Fruit fly (Drosophila melanogaster) whole organism, adult: ENCODE results near the gene CG14022.

ENCODE experiments used
- CG11617 ChIP-seq: fragments of 200-800 bp; sonication (Bioruptor generic); optimal IDR thresholded peaks from 2 replicates; lab custom pipeline; 2017; ENCODE audit warnings: mild to moderate bottlenecking, missing biosample characterization, missing genetic modification reagents, missing genetic modification characterization
- CG12768 ChIP-seq: fragments of 200-800 bp; sonication (Bioruptor generic); optimal IDR thresholded peaks from 2 replicates; lab custom pipeline; 2017; ENCODE audit warnings: missing biosample characterization, missing genetic modification characterization, mild to moderate bottlenecking, moderate library complexity, missing genetic modification reagents
- CG14711 ChIP-seq: fragments of 200-800 bp; sonication (Bioruptor generic); optimal IDR thresholded peaks from 2 replicates; lab custom pipeline; 2018; ENCODE audit warnings: missing biosample characterization, mild to moderate bottlenecking, missing genetic modification characterization, moderate library complexity
- CG1620 ChIP-seq: fragments of 200-800 bp; sonication (Bioruptor generic); optimal IDR thresholded peaks from 2 replicates; lab custom pipeline; 2016; ENCODE audit warnings: missing biosample characterization, missing genetic modification characterization
- CG33017 ChIP-seq: fragments of 200-800 bp; sonication (Bioruptor generic); optimal IDR thresholded peaks from 2 replicates; lab custom pipeline; 2018; ENCODE audit warnings: missing biosample characterization, mild to moderate bottlenecking, missing genetic modification characterization, moderate library complexity
- CG5204 ChIP-seq: fragments of 200-800 bp; sonication (Bioruptor generic); optimal IDR thresholded peaks from 2 replicates; lab custom pipeline; 2016; ENCODE audit warnings: missing biosample characterization, missing genetic modification characterization
- CG7045 ChIP-seq: fragments of 200-800 bp; sonication (Bioruptor generic); optimal IDR thresholded peaks from 2 replicates; lab custom pipeline; 2017; ENCODE audit warnings: missing biosample characterization, mild to moderate bottlenecking, missing genetic modification characterization
- CG7101 ChIP-seq: fragments of 200-800 bp; sonication (Bioruptor generic); optimal IDR thresholded peaks from 2 replicates; lab custom pipeline; 2018; ENCODE audit warnings: missing biosample characterization, mild to moderate bottlenecking, missing genetic modification characterization, moderate library complexity
- Clk ChIP-seq: fragments of 200-800 bp; sonication (Bioruptor generic); optimal IDR thresholded peaks from 2 replicates; lab custom pipeline; 2017; ENCODE audit warnings: missing biosample characterization, missing genetic modification characterization
- Crg-1 ChIP-seq: fragments of 200-800 bp; sonication (Bioruptor generic); optimal IDR thresholded peaks from 2 replicates; lab custom pipeline; 2016; ENCODE audit warnings: missing biosample characterization, missing genetic modification characterization
- Hr96 ChIP-seq: fragments of 200-800 bp; sonication (Bioruptor generic); optimal IDR thresholded peaks from 2 replicates; lab custom pipeline; 2016; ENCODE audit warnings: missing biosample characterization, missing genetic modification characterization
- Mnt ChIP-seq: fragments of 200-800 bp; sonication (Bioruptor generic); optimal IDR thresholded peaks from 2 replicates; lab custom pipeline; 2016; ENCODE audit warnings: missing biosample characterization, mild to moderate bottlenecking, missing genetic modification characterization
- bab1 ChIP-seq: fragments of 200-800 bp; sonication (Bioruptor generic); optimal IDR thresholded peaks from 3 replicates; lab custom pipeline; 2019; ENCODE audit warnings: missing biosample characterization, mild to moderate bottlenecking, missing genetic modification characterization, moderate library complexity
- cic ChIP-seq: fragments of 200-800 bp; sonication (Bioruptor generic); optimal IDR thresholded peaks from 2 replicates; lab custom pipeline; 2017; ENCODE audit warnings: missing biosample characterization, mild to moderate bottlenecking, missing genetic modification characterization, moderate library complexity
- cnc ChIP-seq, 2 experiments: fragments of >200 bp; optimal IDR thresholded peaks; 2 replicates each; lab custom pipeline; 2017
- kay ChIP-seq: fragments of 200-800 bp; sonication (Bioruptor generic); peaks from one replicate; lab custom pipeline; 2016; ENCODE audit warnings: missing biosample characterization, missing genetic modification characterization, borderline replicate concordance
- ovo ChIP-seq: fragments of 200-800 bp; sonication (Bioruptor generic); optimal IDR thresholded peaks from 2 replicates; lab custom pipeline; 2016; ENCODE audit warnings: missing biosample characterization, missing genetic modification characterization
- pad ChIP-seq: fragments of 200-800 bp; sonication (Bioruptor generic); optimal IDR thresholded peaks from 3 replicates; lab custom pipeline; 2017; ENCODE audit warnings: missing biosample characterization, missing genetic modification characterization, mild to moderate bottlenecking, moderate library complexity, missing genetic modification reagents
- tj ChIP-seq: fragments of 200-800 bp; sonication (Bioruptor generic); optimal IDR thresholded peaks from 3 replicates; lab custom pipeline; 2017; ENCODE audit warnings: missing biosample characterization, mild to moderate bottlenecking, missing genetic modification characterization, moderate library complexity
- toe ChIP-seq: fragments of 200-800 bp; sonication (Bioruptor generic); optimal IDR thresholded peaks from 2 replicates; lab custom pipeline; 2016; ENCODE audit warnings: missing biosample characterization, missing genetic modification characterization

CG14022 gene

DNA sequence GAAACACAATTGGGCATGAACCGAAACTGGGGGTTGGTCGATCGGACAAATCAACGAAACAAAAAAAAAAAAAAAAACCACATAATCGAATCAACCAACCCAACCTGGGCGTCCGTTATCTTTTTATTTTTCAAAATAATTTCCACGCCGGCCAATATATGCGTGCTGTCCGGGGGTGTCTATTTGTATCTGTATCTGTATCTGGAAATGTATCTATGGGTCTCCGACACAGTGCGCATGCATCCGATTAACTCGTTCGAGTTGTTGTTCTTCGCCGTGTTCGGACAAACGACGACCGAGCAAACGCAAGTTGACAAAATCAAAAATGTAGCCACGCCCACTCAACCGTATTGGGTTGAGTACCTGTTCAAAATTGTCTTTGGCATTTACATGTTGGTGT lies 33.7 kb upstream of the CG14022 start:
- TF ChIP-seq Clk (GFP tag; lab: Kevin White, UChicago) (no peak), CG1620 (no peak), CG7045 (GFP tag; lab: Kevin White, UChicago) (no peak), cic (GFP tag; lab: Kevin White, UChicago) (no peak), CG12768 (GFP tag; lab: Kevin White, UChicago) (no peak)

DNA sequence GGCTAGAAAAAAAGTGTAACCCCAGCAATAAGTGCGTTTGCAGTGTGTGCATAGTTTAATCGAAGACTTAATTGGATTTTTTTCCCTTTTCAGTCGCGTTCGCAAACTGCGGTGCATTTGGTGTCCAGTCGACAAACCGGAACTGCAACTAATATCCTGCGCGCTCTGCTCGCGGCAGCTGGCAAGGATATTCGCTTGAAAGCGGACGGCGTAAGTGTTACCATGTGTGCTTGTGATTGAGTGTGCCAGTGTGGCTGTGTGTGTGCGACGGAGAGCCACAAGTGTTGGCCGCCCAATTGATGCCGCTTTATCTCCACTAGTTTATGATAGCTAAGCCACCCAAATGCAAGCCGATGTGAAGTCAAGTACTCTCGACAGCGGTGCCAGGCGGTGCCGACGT lies 24.8 kb upstream of the CG14022 start:
- no peak for TF ChIP-seq CG12768 (GFP tag; lab: Kevin White, UChicago)
- no peak for TF ChIP-seq CG5204 (GFP tag; lab: Kevin White, UChicago)
- no peak for TF ChIP-seq Clk (GFP tag; lab: Kevin White, UChicago)
- TF ChIP-seq toe (GFP tag; lab: Kevin White, UChicago): no peak
- TF ChIP-seq CG7045 (GFP tag; lab: Kevin White, UChicago): no peak
- no peak for TF ChIP-seq tj (GFP tag; lab: Kevin White, UChicago)
- TF ChIP-seq ovo (GFP tag; lab: Kevin White, UChicago): no peak
- no peak for TF ChIP-seq CG11617 (GFP tag; lab: Kevin White, UChicago)
- TF ChIP-seq CG1620: no peak
- no peak for TF ChIP-seq CG7101
- TF ChIP-seq CG14711 (tag; lab: Kevin White, UChicago): no peak
- no peak for TF ChIP-seq bab1 (GFP tag; lab: Kevin White, UChicago)
- no peak for TF ChIP-seq kay
- no peak for TF ChIP-seq Hr96 (GFP tag; lab: Kevin White, UChicago)
- TF ChIP-seq Crg-1 (GFP tag; lab: Kevin White, UChicago): no peak
- no peak for TF ChIP-seq CG33017

DNA sequence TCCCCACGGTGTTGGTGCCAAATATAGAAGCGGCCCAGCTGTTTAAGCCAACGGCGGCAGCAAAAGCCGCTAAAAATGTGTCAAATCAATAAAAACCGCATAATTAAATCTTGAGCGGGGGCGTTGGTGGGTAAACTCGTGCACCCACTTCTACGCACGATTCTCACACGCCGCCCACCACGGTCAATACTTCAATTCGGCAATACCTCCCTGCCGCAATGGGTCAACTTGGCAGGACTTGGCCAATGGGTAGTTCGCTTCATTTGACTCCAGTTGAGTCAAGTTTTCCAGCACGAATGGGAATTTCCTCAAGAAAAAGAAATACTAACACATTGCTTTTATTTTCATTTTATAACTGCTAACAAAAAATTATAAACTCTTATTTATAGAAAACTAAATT lies 19.9 kb upstream of the CG14022 start:
- TF ChIP-seq CG1620: no peak
- TF ChIP-seq cic (GFP tag; lab: Kevin White, UChicago): no peak
- TF ChIP-seq Crg-1 (GFP tag; lab: Kevin White, UChicago): no peak

DNA sequence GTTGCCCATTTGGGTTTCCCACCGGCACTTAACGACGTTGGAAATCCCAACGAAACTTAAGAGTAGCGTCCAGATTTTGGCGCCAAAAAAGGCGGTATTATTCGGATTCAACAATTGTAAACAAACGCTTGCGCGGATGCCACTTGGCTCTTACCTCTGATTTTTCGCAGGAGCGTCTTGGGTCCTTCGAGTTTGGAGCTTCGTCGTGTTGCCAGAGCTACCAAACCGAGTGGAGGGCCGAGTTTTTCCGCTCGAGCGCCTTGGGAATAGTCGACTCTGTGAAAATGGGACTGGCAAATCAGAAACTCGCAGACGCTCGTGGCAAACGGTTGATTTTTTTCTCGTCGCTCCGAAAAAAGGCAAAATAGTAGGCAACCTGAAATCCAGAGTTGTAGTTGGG lies 17.2 kb upstream of the CG14022 start, which contains the start of gene nompC:
nompC (plus strand) TSS at position 301 of the 400 bp plus-strand sequence.
- no peak for TF ChIP-seq CG5204 (GFP tag; lab: Kevin White, UChicago)
- no peak for TF ChIP-seq CG11617 (GFP tag; lab: Kevin White, UChicago)
- TF ChIP-seq bab1 (GFP tag; lab: Kevin White, UChicago): no peak
- no peak for TF ChIP-seq CG33017
- no peak for TF ChIP-seq cic (GFP tag; lab: Kevin White, UChicago)
- no peak for TF ChIP-seq cnc (optimal IDR thresholded peaks at IDR 0.05; lab: Kevin White, UChicago)

DNA sequence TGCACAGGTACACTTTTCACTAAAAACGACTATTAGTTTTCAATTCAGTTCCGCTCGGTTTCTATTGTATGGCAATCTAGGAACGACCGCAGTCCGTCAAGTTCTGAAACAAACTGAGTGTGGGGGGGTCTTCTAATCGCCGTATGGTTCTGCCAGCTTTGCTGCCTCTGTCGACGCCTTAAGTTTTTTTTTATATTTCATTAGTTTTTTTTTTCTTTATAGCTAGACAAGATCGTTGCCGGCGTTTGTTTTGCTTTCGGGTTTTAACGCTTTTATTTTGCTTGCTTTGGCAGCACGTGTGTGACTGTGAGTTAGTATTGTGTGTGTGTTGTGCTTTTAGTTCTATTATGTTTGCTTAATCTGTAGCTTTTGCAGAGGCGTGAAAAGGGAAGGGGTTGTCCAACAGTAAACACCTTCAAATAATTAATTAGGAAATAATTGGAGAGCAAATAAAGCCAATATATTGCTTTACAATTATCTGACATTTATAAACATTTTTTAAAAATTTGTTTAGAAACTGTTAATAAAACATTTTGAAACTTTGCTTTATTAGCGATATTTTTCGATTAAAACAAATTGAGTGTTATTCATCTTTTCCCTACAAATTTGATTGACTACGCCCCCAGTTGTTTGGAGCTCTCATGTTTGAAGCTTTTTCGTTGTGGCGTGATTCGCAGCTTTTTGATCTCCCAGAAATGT lies 13.6 kb upstream of the CG14022 start, which contains the start of gene Acsf2:
Acsf2 (minus strand) TSS at position 116 of the 699 bp plus-strand sequence.
- TF ChIP-seq cnc (optimal IDR thresholded peaks at IDR 0.05; lab: Kevin White, UChicago): no peak
- peak; percentile 95 for TF ChIP-seq Mnt (GFP tag; lab: Kevin White, UChicago)
- TF ChIP-seq ovo (GFP tag; lab: Kevin White, UChicago): peak; percentile 69
- peak; percentile 96 for TF ChIP-seq kay
- TF ChIP-seq Hr96 (GFP tag; lab: Kevin White, UChicago): peak; percentile 97
- TF ChIP-seq pad (GFP tag; lab: Kevin White, UChicago): peak; percentile 94
- TF ChIP-seq CG5204 (GFP tag; lab: Kevin White, UChicago): peak; percentile 98
- peak; percentile 99 for TF ChIP-seq CG33017
- TF ChIP-seq Clk (GFP tag; lab: Kevin White, UChicago): peak; percentile 96
- peak; percentile 99 for TF ChIP-seq CG7045 (GFP tag; lab: Kevin White, UChicago)
- TF ChIP-seq CG14711 (tag; lab: Kevin White, UChicago): peak; percentile 97
- TF ChIP-seq CG12768 (GFP tag; lab: Kevin White, UChicago): peak; percentile 99
- peak; percentile 87 for TF ChIP-seq tj (GFP tag; lab: Kevin White, UChicago)
- peak; percentile 92 for TF ChIP-seq cic (GFP tag; lab: Kevin White, UChicago)
- TF ChIP-seq CG11617 (GFP tag; lab: Kevin White, UChicago): peak; percentile 98
- TF ChIP-seq CG7101: peak; percentile 99
- TF ChIP-seq CG1620: peak; percentile 97
- TF ChIP-seq Crg-1 (GFP tag; lab: Kevin White, UChicago): peak; percentile 98
- TF ChIP-seq toe (GFP tag; lab: Kevin White, UChicago): peak; percentile 99
- peak; percentile 92 for TF ChIP-seq bab1 (GFP tag; lab: Kevin White, UChicago)

DNA sequence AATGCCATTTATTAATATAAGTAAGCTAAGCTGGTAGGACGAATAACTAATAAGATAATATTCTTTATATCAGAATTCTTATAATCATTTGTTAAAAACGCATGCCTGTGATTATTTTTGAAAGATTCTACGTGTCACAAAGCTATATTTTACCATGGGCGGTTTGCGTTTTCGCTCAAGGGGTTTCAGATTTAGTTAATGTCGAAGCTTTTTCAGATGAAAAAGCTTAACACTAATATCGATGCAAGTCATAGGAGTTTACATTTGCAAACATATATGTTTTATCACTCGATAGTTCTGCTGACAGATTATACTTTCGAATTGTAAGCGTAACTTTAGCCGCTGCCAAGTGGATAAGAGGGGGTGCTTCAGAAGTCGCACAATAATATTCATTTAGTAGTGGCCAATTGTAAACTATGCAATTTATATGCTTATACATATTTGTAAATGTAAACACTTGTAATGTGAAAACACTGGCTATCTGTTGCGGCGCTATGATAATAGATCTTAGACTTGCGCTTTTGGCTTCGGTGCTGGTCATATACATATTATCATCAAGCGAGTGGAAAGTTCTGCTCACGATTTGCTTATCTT lies 12.4 kb upstream of the CG14022 start:
- TF ChIP-seq kay (peak; percentile 89), cic (GFP tag; lab: Kevin White, UChicago) (peak; percentile 69), CG7101 (no peak), CG11617 (GFP tag; lab: Kevin White, UChicago) (no peak)

DNA sequence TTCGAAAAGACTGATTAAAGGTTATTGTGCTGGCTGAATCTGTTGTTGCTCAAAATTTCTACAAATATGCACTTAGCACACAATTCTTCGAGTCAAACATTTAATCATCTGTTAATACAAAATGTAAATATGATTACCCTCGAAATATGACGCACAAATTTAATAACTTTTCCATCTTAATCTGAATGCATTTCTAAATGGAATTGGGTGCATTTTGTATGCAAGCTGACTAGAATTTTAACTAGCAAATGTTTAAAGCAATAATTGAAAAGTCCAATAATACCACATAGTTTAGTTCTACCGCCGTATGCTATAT lies 10.0 kb upstream of the CG14022 start:
- no peak for TF ChIP-seq CG11617 (GFP tag; lab: Kevin White, UChicago)
- no peak for TF ChIP-seq pad (GFP tag; lab: Kevin White, UChicago)
- TF ChIP-seq bab1 (GFP tag; lab: Kevin White, UChicago): no peak
- no peak for TF ChIP-seq Clk (GFP tag; lab: Kevin White, UChicago)
- no peak for TF ChIP-seq CG7101
- no peak for TF ChIP-seq Crg-1 (GFP tag; lab: Kevin White, UChicago)
- TF ChIP-seq CG7045 (GFP tag; lab: Kevin White, UChicago): no peak
- no peak for TF ChIP-seq CG12768 (GFP tag; lab: Kevin White, UChicago)
- no peak for TF ChIP-seq Hr96 (GFP tag; lab: Kevin White, UChicago)
- no peak for TF ChIP-seq CG1620
- TF ChIP-seq kay: no peak
- TF ChIP-seq CG33017: no peak
- TF ChIP-seq cic (GFP tag; lab: Kevin White, UChicago): no peak
- no peak for TF ChIP-seq cnc (optimal IDR thresholded peaks at IDR 0.05; lab: Kevin White, UChicago)
- TF ChIP-seq CG14711 (tag; lab: Kevin White, UChicago): no peak
- TF ChIP-seq Mnt (GFP tag; lab: Kevin White, UChicago): no peak
- TF ChIP-seq ovo (GFP tag; lab: Kevin White, UChicago): no peak
- no peak for TF ChIP-seq CG5204 (GFP tag; lab: Kevin White, UChicago)
- no peak for TF ChIP-seq toe (GFP tag; lab: Kevin White, UChicago)
